Fruit fly (Drosophila melanogaster): Measurements from ENCODE around the gene CG12099.

Gene CG12099

DNA sequence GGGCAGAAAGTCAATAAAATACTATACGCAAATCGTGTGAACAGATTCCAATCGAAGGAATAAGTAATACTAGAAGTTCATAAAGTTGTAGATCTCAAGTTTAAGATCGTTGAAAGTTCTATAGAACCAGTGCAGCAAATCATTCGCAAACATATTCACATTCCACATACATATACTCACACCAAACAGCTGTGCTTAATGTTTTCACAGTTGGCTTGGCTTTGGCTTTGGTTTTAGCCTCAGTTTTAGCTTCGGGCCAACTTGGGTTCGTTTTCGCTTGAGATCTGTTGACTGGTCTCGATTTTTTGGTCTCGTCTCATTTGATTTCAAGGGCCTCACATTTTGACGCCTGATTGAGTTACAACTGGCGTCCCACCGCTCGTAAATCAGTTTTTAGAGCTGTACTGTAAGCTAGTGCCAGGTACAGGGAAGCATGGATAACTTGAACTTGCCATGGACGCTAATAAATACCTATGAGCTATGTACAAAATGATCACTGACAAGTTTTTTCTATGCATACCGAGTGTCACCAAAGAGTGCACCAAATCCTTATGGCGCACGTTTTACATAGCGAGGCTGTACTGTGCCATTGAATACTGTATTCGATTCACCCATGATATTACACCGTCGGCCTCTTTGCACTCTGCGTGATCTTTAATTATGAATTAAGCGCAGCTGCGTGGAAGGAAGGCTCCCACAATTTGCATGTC, 29.0 kb upstream of the CG12099 start (continued):
- TF ChIP-seq tap (tag; optimal IDR thresholded peaks at IDR 0.05): peak; percentile 78
- TF ChIP-seq ham (GFP tag; IDR thresholded peaks at IDR 0.05): peak; percentile 57; the same call in 1 of the 2 replicates
- TF ChIP-seq CG9609 (GFP tag; optimal IDR thresholded peaks at IDR 0.05): peak; percentile 53
- TF ChIP-seq CG34376 (GFP tag; optimal IDR thresholded peaks at IDR 0.05): peak; percentile 50
- peak; percentile 59; the same call in 1 of the 2 replicates for TF ChIP-seq CG4360 (GFP tag; IDR thresholded peaks at IDR 0.05)
- peak; percentile 42 for TF ChIP-seq CG16815 (GFP tag; optimal IDR thresholded peaks at IDR 0.05)
- peak; percentile 51 for TF ChIP-seq CG3163 (GFP tag; optimal IDR thresholded peaks at IDR 0.05)
- TF ChIP-seq CG17359 (tag; optimal IDR thresholded peaks at IDR 0.05): peak; percentile 86
- peak; percentile 18 for TF ChIP-seq Spps (tag; optimal IDR thresholded peaks at IDR 0.05)
- peak; percentile 71 for TF ChIP-seq en (GFP tag; optimal IDR thresholded peaks at IDR 0.05)
- TF ChIP-seq corto (GFP tag; optimal IDR thresholded peaks at IDR 0.05): no peak
- 0 out of 2 replicates have a peak, but pooled peaks have one; percentile 16 for TF ChIP-seq crol (GFP tag; IDR thresholded peaks at IDR 0.05)
- TF ChIP-seq cad (GFP tag; optimal IDR thresholded peaks at IDR 0.05): no peak
- TF ChIP-seq YL-1 (GFP tag; optimal IDR thresholded peaks at IDR 0.05): no peak
- TF ChIP-seq ase (GFP tag; IDR thresholded peaks at IDR 0.05): 0 out of 3 replicates have a peak, but pooled peaks have one; percentile 43
- TF ChIP-seq fd96Cb (tag; optimal IDR thresholded peaks at IDR 0.05): peak; percentile 80
- no peak for TF ChIP-seq BEAF-32 (GFP tag; optimal IDR thresholded peaks at IDR 0.05)
- TF ChIP-seq Opbp (GFP tag; IDR thresholded peaks at IDR 0.05; ENCODE audit: partially characterized antibody): no peak
- TF ChIP-seq PHDP (tag; optimal IDR thresholded peaks at IDR 0.05): peak; percentile 76
- TF ChIP-seq eyg (GFP tag; optimal IDR thresholded peaks at IDR 0.05): peak; percentile 77
- TF ChIP-seq tup (GFP tag; optimal IDR thresholded peaks at IDR 0.05): peak; percentile 44
- peak; percentile 62 for TF ChIP-seq CG12391 (tag; optimal IDR thresholded peaks at IDR 0.05)
- peak; percentile 57 for TF ChIP-seq CG6654 (GFP tag; optimal IDR thresholded peaks at IDR 0.05)
- peak; percentile 82 for TF ChIP-seq CG17612 (GFP tag; IDR thresholded peaks at IDR 0.05)
- TF ChIP-seq Xrp1 (GFP tag; IDR thresholded peaks at IDR 0.05): peak; percentile 85
- TF ChIP-seq sim (GFP tag; IDR thresholded peaks at IDR 0.05): peak; percentile 79; the same call in 1 of the 2 replicates
- peak; percentile 87 for TF ChIP-seq CG13624 (GFP tag; optimal IDR thresholded peaks at IDR 0.05)
- no peak for TF ChIP-seq B-H2 (GFP tag; optimal IDR thresholded peaks at IDR 0.05)
- peak; percentile 82 for TF ChIP-seq Camta (GFP tag; optimal IDR thresholded peaks at IDR 0.05)
- peak; percentile 17 for TF ChIP-seq CG10565 (GFP tag; optimal IDR thresholded peaks at IDR 0.05)
- peak; percentile 43 to 65 for TF ChIP-seq bsh (GFP tag; optimal IDR thresholded peaks at IDR 0.05)
- TF ChIP-seq CG10147 (GFP tag; optimal IDR thresholded peaks at IDR 0.05): peak; percentile 62
- no peak for TF ChIP-seq CG9797 (GFP tag; optimal IDR thresholded peaks at IDR 0.05)
- peak; percentile 69 for TF ChIP-seq CG8290 (GFP tag; optimal IDR thresholded peaks at IDR 0.05)
- TF ChIP-seq CG8290 (tag; optimal IDR thresholded peaks at IDR 0.05): peak in 1 of 2 experiments; percentile 97
- TF ChIP-seq NC2α (GFP tag; optimal IDR thresholded peaks at IDR 0.05): no peak
- no peak for TF ChIP-seq Neu2 (GFP tag; optimal IDR thresholded peaks at IDR 0.05; ENCODE audit: borderline replicate concordance)
- peak; percentile 86 for TF ChIP-seq esg (GFP tag; conservative IDR thresholded peaks at IDR 0.05)
- peak; percentile 33 for TF ChIP-seq vfl (GFP tag; optimal IDR thresholded peaks at IDR 0.05)
- peak; percentile 48 for TF ChIP-seq Sry-δ (GFP tag; optimal IDR thresholded peaks at IDR 0.05)
- peak; percentile 72; the same call in 2 of the 3 replicates for TF ChIP-seq ken (GFP tag; IDR thresholded peaks at IDR 0.05)
- TF ChIP-seq lov (optimal IDR thresholded peaks at IDR 0.05): no peak
- TF ChIP-seq lov (GFP tag; IDR thresholded peaks at IDR 0.05): peak; percentile 78; the same call in 2 of the 3 replicates
- no peak for TF ChIP-seq CG8478 (optimal IDR thresholded peaks at IDR 0.05)
